Fruit fly (Drosophila melanogaster) whole organism, embryonic: ENCODE results near the gene Urm1.
A peak's percentile ranks its signal among the peaks of the same experiment; 100 is the strongest.

Experiments
- Atf3 ChIP-seq: fragments of 200-800 bp; sonication (Bioruptor generic); optimal IDR thresholded peaks from 3 replicates; lab custom pipeline; 2016; ENCODE audit warnings: missing biosample characterization, missing genetic modification characterization
- Bgb ChIP-seq: fragments of 200-800 bp; sonication (Bioruptor generic); IDR thresholded peaks from 2 replicates; pipeline ENCODE4 v1.3.6; 2022; ENCODE audit warnings: missing biosample characterization, missing genetic modification characterization; ENCODE audit not compliant: partially characterized antibody
- BtbVII ChIP-seq: fragments of 200-800 bp; sonication (Bioruptor generic); optimal IDR thresholded peaks from 3 replicates; lab custom pipeline; 2017; ENCODE audit warnings: missing biosample characterization, mild to moderate bottlenecking, missing genetic modification characterization
- CG12236 ChIP-seq: fragments of 200-800 bp; sonication (Bioruptor generic); optimal IDR thresholded peaks from 2 replicates; lab custom pipeline; 2016; ENCODE audit warnings: missing biosample characterization, missing genetic modification characterization
- CG13894 ChIP-seq: fragments of 200-800 bp; sonication (Bioruptor generic); optimal IDR thresholded peaks from 3 replicates; lab custom pipeline; 2018; ENCODE audit warnings: missing biosample characterization, mild to moderate bottlenecking, missing genetic modification characterization, moderate library complexity
- CG14860 ChIP-seq: fragments of 200-800 bp; sonication (Bioruptor generic); IDR thresholded peaks from 3 replicates; pipeline ENCODE4 v1.3.6; 2022; ENCODE audit warnings: missing biosample characterization, missing genetic modification characterization; ENCODE audit not compliant: partially characterized antibody
- CG15696 ChIP-seq: fragments of 200-800 bp; sonication (Bioruptor generic); optimal IDR thresholded peaks from 2 replicates; lab custom pipeline; 2019; ENCODE audit warnings: missing biosample characterization, mild to moderate bottlenecking, missing genetic modification characterization, moderate library complexity
- CG1602 ChIP-seq: fragments of 200-800 bp; sonication (Bioruptor generic); optimal IDR thresholded peaks from 3 replicates; lab custom pipeline; 2016; ENCODE audit warnings: missing biosample characterization, missing genetic modification characterization
- CG16779 ChIP-seq: fragments of 200-800 bp; sonication (Bioruptor generic); IDR thresholded peaks from 2 replicates; pipeline ENCODE4 v1.3.6; 2022; ENCODE audit warnings: missing biosample characterization, missing genetic modification characterization
- CG16813 ChIP-seq: fragments of 200-800 bp; sonication (Bioruptor generic); IDR thresholded peaks from 3 replicates; pipeline ENCODE4 v1.3.6; 2022; ENCODE audit warnings: missing biosample characterization, missing genetic modification characterization; ENCODE audit not compliant: partially characterized antibody
- CG17359 ChIP-seq: fragments of 200-800 bp; sonication (Bioruptor generic); optimal IDR thresholded peaks from 3 replicates; lab custom pipeline; 2018; ENCODE audit warnings: missing biosample characterization, mild to moderate bottlenecking, missing genetic modification characterization, moderate library complexity
- CG18764 ChIP-seq: fragments of 200-800 bp; sonication (Bioruptor generic); optimal IDR thresholded peaks from 3 replicates; lab custom pipeline; 2016; ENCODE audit warnings: missing biosample characterization, missing genetic modification characterization
- CG31365 ChIP-seq: fragments of 200-800 bp; sonication (Bioruptor generic); optimal IDR thresholded peaks from 2 replicates; lab custom pipeline; 2018; ENCODE audit warnings: missing biosample characterization, mild to moderate bottlenecking, missing genetic modification characterization
- CG6175 ChIP-seq: fragments of 200-800 bp; sonication (Bioruptor generic); IDR thresholded peaks from 3 replicates; pipeline ENCODE4 v1.3.6; 2022; ENCODE audit warnings: missing biosample characterization, missing genetic modification characterization
- CG6272 ChIP-seq: fragments of 200-800 bp; sonication (Bioruptor generic); IDR thresholded peaks from 2 replicates; pipeline ENCODE4 v1.3.6; 2022; ENCODE audit warnings: missing biosample characterization, missing genetic modification characterization
- CG6654 ChIP-seq: fragments of 200-800 bp; sonication (Bioruptor generic); optimal IDR thresholded peaks from 2 replicates; lab custom pipeline; 2017; ENCODE audit warnings: missing biosample characterization, mild to moderate bottlenecking, missing genetic modification characterization
- CG7372 ChIP-seq: fragments of 200-800 bp; sonication (Bioruptor generic); IDR thresholded peaks from 2 replicates; pipeline ENCODE4 v1.3.6; 2022; ENCODE audit warnings: missing biosample characterization, missing genetic modification characterization
- CG8359 ChIP-seq: fragments of 200-800 bp; sonication (Bioruptor generic); optimal IDR thresholded peaks from 2 replicates; lab custom pipeline; 2017; ENCODE audit warnings: missing biosample characterization, mild to moderate bottlenecking, missing genetic modification characterization, borderline replicate concordance
- CG8478 ChIP-seq: fragments of >200 bp; optimal IDR thresholded peaks from 2 replicates; lab custom pipeline; 2018
- Doc2 ChIP-seq: fragments of 200-800 bp; sonication (Bioruptor generic); IDR thresholded peaks from 2 replicates; pipeline ENCODE4 v1.3.6; 2022; ENCODE audit warnings: missing biosample characterization, missing genetic modification characterization
- H2.0 ChIP-seq: fragments of 200-800 bp; sonication (Bioruptor generic); IDR thresholded peaks from 2 replicates; pipeline ENCODE4 v1.3.6; 2022; ENCODE audit warnings: missing biosample characterization, missing genetic modification characterization
- Hmr ChIP-seq: fragments of 200-800 bp; sonication (Bioruptor generic); optimal IDR thresholded peaks from 3 replicates; lab custom pipeline; 2017; ENCODE audit warnings: mild to moderate bottlenecking, missing biosample characterization, missing genetic modification reagents, missing genetic modification characterization
- Lim3 ChIP-seq: fragments of 200-800 bp; sonication (Bioruptor generic); IDR thresholded peaks from 2 replicates; pipeline ENCODE4 v1.3.6; 2022; ENCODE audit warnings: missing biosample characterization, missing genetic modification characterization
- Med ChIP-seq: fragments of 200-800 bp; sonication (Bioruptor generic); peaks from one replicate; lab custom pipeline; 2016; ENCODE audit warnings: missing biosample characterization, missing genetic modification characterization, mild to moderate bottlenecking, inconsistent platforms, moderate library complexity
- NfI ChIP-seq: fragments of 200-800 bp; sonication (Bioruptor generic); optimal IDR thresholded peaks from 3 replicates; lab custom pipeline; 2018; ENCODE audit warnings: missing biosample characterization, mild to moderate bottlenecking, missing genetic modification characterization, moderate library complexity
- Oli ChIP-seq: fragments of 200-800 bp; sonication (Bioruptor generic); optimal IDR thresholded peaks from 2 replicates; lab custom pipeline; 2018; ENCODE audit warnings: missing biosample characterization, mild to moderate bottlenecking, missing genetic modification characterization, moderate library complexity
- PHDP ChIP-seq: fragments of 200-800 bp; sonication (Bioruptor generic); optimal IDR thresholded peaks from 3 replicates; lab custom pipeline; 2018; ENCODE audit warnings: missing biosample characterization, mild to moderate bottlenecking, missing genetic modification characterization, moderate library complexity
- Sry-β ChIP-seq: fragments of 200-800 bp; sonication (Bioruptor generic); optimal IDR thresholded peaks from 2 replicates; lab custom pipeline; 2018; ENCODE audit warnings: missing biosample characterization, mild to moderate bottlenecking, missing genetic modification characterization, moderate library complexity
- br ChIP-seq: fragments of >200 bp; optimal IDR thresholded peaks from 2 replicates; lab custom pipeline; 2017
- bsh ChIP-seq, 2 experiments: fragments of 200-800 bp; sonication (Bioruptor generic); optimal IDR thresholded peaks; 2 replicates each; lab custom pipeline; 2017 to 2018; ENCODE audit warnings: mild to moderate bottlenecking in 2 of 2, missing biosample characterization in 2 of 2, missing genetic modification characterization in 2 of 2, moderate library complexity in 1 of 2
- cas ChIP-seq: fragments of 200-800 bp; sonication (Bioruptor generic); IDR thresholded peaks from 2 replicates; pipeline ENCODE4 v1.3.6; 2022; ENCODE audit warnings: missing biosample characterization, missing genetic modification characterization
- chm ChIP-seq: fragments of 200-800 bp; sonication (Bioruptor generic); IDR thresholded peaks from 2 replicates; pipeline ENCODE4 v1.3.6; 2022; ENCODE audit warnings: missing biosample characterization, missing genetic modification characterization
- ci ChIP-seq: fragments of 200-800 bp; sonication (Bioruptor generic); IDR thresholded peaks from 3 replicates; pipeline ENCODE4 v1.3.6; 2022; ENCODE audit warnings: missing biosample characterization, missing genetic modification characterization
- dimm ChIP-seq: fragments of 200-800 bp; sonication (Bioruptor generic); IDR thresholded peaks from 2 replicates; pipeline ENCODE4 v1.3.6; 2022; ENCODE audit warnings: missing biosample characterization, missing genetic modification characterization
- eyg ChIP-seq: fragments of 200-800 bp; sonication (Bioruptor generic); optimal IDR thresholded peaks from 3 replicates; lab custom pipeline; 2016; ENCODE audit warnings: missing biosample characterization, missing genetic modification characterization
- fd102C ChIP-seq: fragments of 200-800 bp; sonication (Bioruptor generic); optimal IDR thresholded peaks from 2 replicates; lab custom pipeline; 2018; ENCODE audit warnings: missing biosample characterization, mild to moderate bottlenecking, missing genetic modification characterization, moderate library complexity
- fru ChIP-seq: fragments of >200 bp; optimal IDR thresholded peaks from 2 replicates; lab custom pipeline; 2017
- fu2 ChIP-seq: fragments of 200-800 bp; sonication (Bioruptor generic); optimal IDR thresholded peaks from 2 replicates; lab custom pipeline; 2016; ENCODE audit warnings: missing biosample characterization, missing genetic modification characterization
- grau ChIP-seq: fragments of 200-800 bp; optimal IDR thresholded peaks from 3 replicates; lab custom pipeline; 2019; ENCODE audit warnings: missing biosample characterization, mild to moderate bottlenecking, missing genetic modification characterization, moderate library complexity
- gt ChIP-seq: fragments of 200-800 bp; sonication (Bioruptor generic); IDR thresholded peaks from 2 replicates; pipeline ENCODE4 v1.3.6; 2022; ENCODE audit warnings: missing biosample characterization, missing genetic modification characterization
- hb ChIP-seq: fragments of 200-800 bp; sonication (Bioruptor generic); IDR thresholded peaks from 3 replicates; pipeline ENCODE4 v1.3.6; 2022; ENCODE audit warnings: missing biosample characterization, missing genetic modification characterization; ENCODE audit not compliant: partially characterized antibody
- her ChIP-seq: fragments of 200-800 bp; sonication (Bioruptor generic); optimal IDR thresholded peaks from 2 replicates; lab custom pipeline; 2016; ENCODE audit warnings: missing biosample characterization, missing genetic modification characterization
- lilli ChIP-seq: fragments of 200-800 bp; sonication (Bioruptor generic); optimal IDR thresholded peaks from 3 replicates; lab custom pipeline; 2016; ENCODE audit warnings: missing biosample characterization, missing genetic modification characterization
- oc ChIP-seq: fragments of 200-800 bp; sonication (Bioruptor generic); optimal IDR thresholded peaks from 2 replicates; lab custom pipeline; 2018; ENCODE audit warnings: missing biosample characterization, mild to moderate bottlenecking, missing genetic modification characterization, moderate library complexity
- onecut ChIP-seq: fragments of 200-800 bp; sonication (Bioruptor generic); IDR thresholded peaks from 2 replicates; pipeline ENCODE4 v1.3.6; 2022; ENCODE audit warnings: missing biosample characterization, missing genetic modification characterization
- psq ChIP-seq: fragments of 200-800 bp; sonication (Bioruptor generic); optimal IDR thresholded peaks from 2 replicates; lab custom pipeline; 2017; ENCODE audit warnings: missing biosample characterization, missing genetic modification characterization
- repo ChIP-seq: fragments of 200-800 bp; sonication (Bioruptor generic); optimal IDR thresholded peaks from 2 replicates; lab custom pipeline; 2016; ENCODE audit warnings: missing biosample characterization, missing genetic modification characterization
- sens-2 ChIP-seq: fragments of 200-800 bp; sonication (Bioruptor generic); IDR thresholded peaks from 2 replicates; pipeline ENCODE4 v1.3.6; 2022; ENCODE audit warnings: missing biosample characterization, missing genetic modification characterization
- sim ChIP-seq: fragments of 200-800 bp; sonication (Bioruptor generic); IDR thresholded peaks from 2 replicates; pipeline ENCODE4 v1.3.6; 2022; ENCODE audit warnings: missing biosample characterization, missing genetic modification characterization
- so ChIP-seq: fragments of 200-800 bp; sonication (Bioruptor generic); IDR thresholded peaks from 3 replicates; pipeline ENCODE4 v1.3.6; 2022; ENCODE audit warnings: missing biosample characterization, missing genetic modification characterization
- sqz ChIP-seq: fragments of 200-800 bp; sonication (Bioruptor generic); optimal IDR thresholded peaks from 3 replicates; lab custom pipeline; 2018; ENCODE audit warnings: missing biosample characterization, mild to moderate bottlenecking, missing genetic modification characterization
- unc-4 ChIP-seq: fragments of 200-800 bp; sonication (Bioruptor generic); IDR thresholded peaks from 2 replicates; pipeline ENCODE4 v1.3.6; 2022; ENCODE audit warnings: missing biosample characterization, missing genetic modification characterization; ENCODE audit not compliant: partially characterized antibody

The Urm1 gene

dm6 chr3L:7592113-7592752, 48.0 kb downstream of the Urm1 start (continued):
- TF ChIP-seq Oli (tag; lab: Kevin White, UChicago) (peak; percentile 52), dimm (GFP tag; lab: Robert Waterston, UW) (no peak), Med (GFP tag; lab: Kevin White, UChicago) (no peak), Sry-β (no peak), CG6272 (GFP tag; lab: Robert Waterston, UW) (no peak), CG17359 (tag; lab: Kevin White, UChicago) (peak; percentile 46), CG12236 (GFP tag; lab: Kevin White, UChicago) (no peak), BtbVII (GFP tag; lab: Kevin White, UChicago) (no peak), CG6654 (GFP tag; lab: Kevin White, UChicago) (no peak), psq (no peak), CG16813 (GFP tag; lab: Robert Waterston, UW) (no peak), fu2 (no peak), chm (no peak), Bgb (GFP tag; lab: Robert Waterston, UW) (no peak), ci (GFP tag; lab: Robert Waterston, UW) (no peak), CG16779 (GFP tag; lab: Robert Waterston, UW) (no peak), Atf3 (GFP tag; lab: Kevin White, UChicago) (no peak), grau (tag; lab: Kevin White, UChicago) (peak; percentile 71), bsh (GFP tag; optimal IDR thresholded peaks at IDR 0.05; lab: Kevin White, UChicago) (peak in 1 of 2 experiments; percentile 70), Doc2 (no peak), CG13894 (tag; lab: Kevin White, UChicago) (no peak), CG8478 (no peak), oc (no peak), CG7372 (no peak), fru (lab: Kevin White, UChicago) (no peak), her (GFP tag; lab: Kevin White, UChicago) (no peak), eyg (no peak), sens-2 (GFP tag; lab: Robert Waterston, UW) (no peak), PHDP (tag; lab: Kevin White, UChicago) (no peak), hb (GFP tag; lab: Robert Waterston, UW) (no peak), NfI (GFP tag; lab: Kevin White, UChicago) (no peak), lilli (no peak), Lim3 (no peak), br (lab: Kevin White, UChicago) (no peak), CG31365 (tag; lab: Kevin White, UChicago) (no peak), unc-4 (GFP tag; lab: Robert Waterston, UW) (no peak), H2.0 (GFP tag; lab: Robert Waterston, UW) (no peak), sim (GFP tag; lab: Robert Waterston, UW) (no peak), Hmr (no peak), CG8359 (GFP tag; lab: Kevin White, UChicago) (no peak), fd102C (GFP tag; lab: Kevin White, UChicago) (no peak), so (GFP tag; lab: Robert Waterston, UW) (0 out of 3 replicates have a peak, but pooled peaks have one; percentile 10), CG18764 (GFP tag; lab: Kevin White, UChicago) (no peak), repo (GFP tag; lab: Kevin White, UChicago) (no peak), cas (GFP tag; lab: Robert Waterston, UW) (no peak), CG15696 (tag; lab: Kevin White, UChicago) (no peak), CG6175 (GFP tag; lab: Robert Waterston, UW) (no peak), gt (GFP tag; lab: Robert Waterston, UW) (no peak), sqz (GFP tag; lab: Kevin White, UChicago) (no peak), onecut (GFP tag; lab: Robert Waterston, UW) (no peak), CG1602 (GFP tag; lab: Kevin White, UChicago) (no peak), CG14860 (no peak)
